Fruit fly (Drosophila melanogaster): ENCODE results near the gene CG7888.

CG7888 gene

dm6 chr3L:11064689-11065088 lies 10.9 kb downstream of the CG7888 start, which contains the start of the genes CG32075, CG45101 and SuUR (continued):
- TF ChIP-seq ss (GFP tag; optimal IDR thresholded peaks at IDR 0.05): peak; percentile 7 to 67
- no peak for TF ChIP-seq CG6276 (GFP tag; optimal IDR thresholded peaks at IDR 0.05)
- TF ChIP-seq Sox14 (GFP tag; optimal IDR thresholded peaks at IDR 0.05): peak; percentile 89
- TF ChIP-seq Blimp-1 (GFP tag; optimal IDR thresholded peaks at IDR 0.05): no peak
- no peak for TF ChIP-seq CG9139 (GFP tag; optimal IDR thresholded peaks at IDR 0.05)
- TF ChIP-seq Hr4 (GFP tag; optimal IDR thresholded peaks at IDR 0.05): peak; percentile 88
- TF ChIP-seq Smox (GFP tag; optimal IDR thresholded peaks at IDR 0.05): no peak
- peak; percentile 83 for TF ChIP-seq Eip75B (GFP tag; optimal IDR thresholded peaks at IDR 0.05)
- TF ChIP-seq fd85E (GFP tag; optimal IDR thresholded peaks at IDR 0.05): no peak
- TF ChIP-seq acj6 (GFP tag; optimal IDR thresholded peaks at IDR 0.05): peak; percentile 88
- peak; percentile 66 for TF ChIP-seq CG11762 (GFP tag; optimal IDR thresholded peaks at IDR 0.05; ENCODE audit: insufficient read depth)
- peak; percentile 92 for TF ChIP-seq CG31627 (GFP tag; optimal IDR thresholded peaks at IDR 0.05)
- TF ChIP-seq CG1621 (tag; optimal IDR thresholded peaks at IDR 0.05): peak; percentile 21
- peak; percentile 89 for TF ChIP-seq cyc (GFP tag; optimal IDR thresholded peaks at IDR 0.05)
- peak; percentile 75 for TF ChIP-seq Ets96B (tag; optimal IDR thresholded peaks at IDR 0.05)
- peak; percentile 38 for TF ChIP-seq Eip93F (GFP tag; optimal IDR thresholded peaks at IDR 0.05)
- TF ChIP-seq fd59A (GFP tag; optimal IDR thresholded peaks at IDR 0.05): peak; percentile 39
- no peak for TF ChIP-seq CG6854 (GFP tag; optimal IDR thresholded peaks at IDR 0.05)
- peak; percentile 56 for TF ChIP-seq Lpt (GFP tag; optimal IDR thresholded peaks at IDR 0.05)
- peak; percentile 82 for TF ChIP-seq CG34406 (GFP tag; optimal IDR thresholded peaks at IDR 0.05)
- TF ChIP-seq Eip78C (GFP tag): peak; percentile 92
- TF ChIP-seq svp (GFP tag): no peak
- peak; percentile 66 for TF ChIP-seq dsx (GFP tag; optimal IDR thresholded peaks at IDR 0.05; ENCODE audit: poor library complexity, severe bottlenecking)
- peak; percentile 82 for TF ChIP-seq CG32006 (GFP tag; optimal IDR thresholded peaks at IDR 0.05)
- TF ChIP-seq dac (GFP tag; optimal IDR thresholded peaks at IDR 0.05): peak; percentile 52
- peak; percentile 73 for TF ChIP-seq CG11902 (GFP tag; optimal IDR thresholded peaks at IDR 0.05)

DNA sequence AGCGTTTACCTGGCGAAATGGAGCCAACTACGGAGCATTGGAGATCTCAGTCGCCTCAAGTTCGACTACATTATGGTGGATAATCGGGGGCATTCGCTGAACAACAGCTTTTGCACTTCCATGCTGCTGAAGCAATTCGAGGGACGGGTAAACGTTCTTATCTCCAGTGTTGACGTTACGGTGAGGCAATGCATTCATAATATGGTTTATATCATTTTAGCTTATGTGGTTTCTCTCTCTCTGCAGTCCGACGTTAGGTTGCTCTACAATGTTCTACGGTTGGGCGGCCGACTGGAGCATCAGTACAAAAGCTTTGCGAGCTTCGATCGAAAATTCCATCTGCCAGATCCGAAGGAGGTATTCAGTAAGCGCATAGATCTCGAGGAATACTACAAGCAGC lies 12.0 kb downstream of the CG7888 start:
- TF ChIP-seq CG15336 (GFP tag; IDR thresholded peaks at IDR 0.05) (no peak), eg (GFP tag; IDR thresholded peaks at IDR 0.05) (no peak), CG32006 (GFP tag; optimal IDR thresholded peaks at IDR 0.05) (no peak), fd85E (GFP tag; optimal IDR thresholded peaks at IDR 0.05) (no peak), dsx (GFP tag; optimal IDR thresholded peaks at IDR 0.05; ENCODE audit: poor library complexity, severe bottlenecking) (no peak), Gug (GFP tag; IDR thresholded peaks at IDR 0.05) (no peak), esn (GFP tag; optimal IDR thresholded peaks at IDR 0.05) (no peak), fkh (GFP tag; optimal IDR thresholded peaks at IDR 0.05) (peak; percentile 10), vri (GFP tag; optimal IDR thresholded peaks at IDR 0.05) (peak; percentile 82), CG6163 (GFP tag; IDR thresholded peaks at IDR 0.05) (no peak), salr (GFP tag; optimal IDR thresholded peaks at IDR 0.05) (no peak), Sox14 (GFP tag; optimal IDR thresholded peaks at IDR 0.05) (no peak), CG3919 (GFP tag; optimal IDR thresholded peaks at IDR 0.05) (no peak), Hr39 (GFP tag; optimal IDR thresholded peaks at IDR 0.05) (no peak), topi (GFP tag; optimal IDR thresholded peaks at IDR 0.05) (no peak), Eip78C (GFP tag) (peak; percentile 16), Met (GFP tag; optimal IDR thresholded peaks at IDR 0.05) (no peak), OdsH (GFP tag; optimal IDR thresholded peaks at IDR 0.05) (no peak), CG11294 (GFP tag; IDR thresholded peaks at IDR 0.05) (no peak), Ets96B (tag; optimal IDR thresholded peaks at IDR 0.05) (no peak)

dm6 chr3L:11069764-11070163 lies 15.9 kb downstream of the CG7888 start, which contains the start of gene CG6310:
Gene CG6310 (minus strand): TSS chr3L:11069864.
- TF ChIP-seq eg (GFP tag; IDR thresholded peaks at IDR 0.05): 0 out of 3 replicates have a peak, but pooled peaks have one; percentile 8
- TF ChIP-seq esn (GFP tag; optimal IDR thresholded peaks at IDR 0.05): peak; percentile 0
- no peak for TF ChIP-seq CG16779 (tag; optimal IDR thresholded peaks at IDR 0.05)
- TF ChIP-seq CG10631 (GFP tag; optimal IDR thresholded peaks at IDR 0.05): no peak
